Worm (Caenorhabditis elegans) whole organism, L4 larva: ENCODE measurements around the gene cutl-11.

ENCODE experiments used
- F10B5.3 ChIP-seq: sonication (generic microtip); optimal IDR thresholded peaks from 2 replicates; lab custom pipeline; 2016; ENCODE audit warnings: mild to moderate bottlenecking, missing genetic modification characterization, missing compliant biosample characterization
- R02D3.7 ChIP-seq: fragments of 150-350 bp; sonication (generic microtip); optimal IDR thresholded peaks from 3 replicates; lab custom pipeline; 2014; ENCODE audit warnings: missing biosample characterization, missing genetic modification characterization
- ZK337.2 ChIP-seq: fragments of 200-800 bp; sonication (Bioruptor generic); IDR thresholded peaks from 2 replicates; pipeline ENCODE4 v1.3.6; 2022; ENCODE audit warnings: missing genetic modification reagents, missing genetic modification characterization, missing compliant biosample characterization
- aha-1 ChIP-seq: fragments of 150-350 bp; peaks from one replicate; lab custom pipeline; 2014; ENCODE audit warnings: missing biosample characterization, missing genetic modification characterization
- aly-2 ChIP-seq: sonication (generic microtip); optimal IDR thresholded peaks from 2 replicates; lab custom pipeline; 2018; ENCODE audit warnings: missing biosample characterization, missing genetic modification characterization
- ama-1 ChIP-seq: fragments of 150-350 bp; optimal IDR thresholded peaks from 2 replicates; lab custom pipeline; 2014; ENCODE audit warnings: inconsistent platforms, mixed read lengths
- ceh-20 ChIP-seq: fragments of 200-800 bp; sonication (Bioruptor generic); IDR thresholded peaks from 2 replicates; pipeline ENCODE4 v1.3.6; 2022; ENCODE audit warnings: missing genetic modification reagents, missing genetic modification characterization, missing compliant biosample characterization
- ces-1 ChIP-seq: fragments of 150-350 bp; sonication (generic microtip); optimal IDR thresholded peaks from 4 replicates; lab custom pipeline; 2014; ENCODE audit warnings: missing biosample characterization, missing genetic modification reagents, missing genetic modification characterization
- cey-2 ChIP-seq: sonication (generic microtip); optimal IDR thresholded peaks from 3 replicates; lab custom pipeline; 2017; ENCODE audit warnings: missing genetic modification characterization, mild to moderate bottlenecking, missing compliant biosample characterization, antibody characterized with exemption, borderline replicate concordance; ENCODE audit not compliant: insufficient read depth
- ctbp-1 ChIP-seq: fragments of 200-800 bp; sonication (Bioruptor generic); IDR thresholded peaks from 2 replicates; pipeline ENCODE4 v1.3.6; 2022; ENCODE audit warnings: missing genetic modification reagents, missing genetic modification characterization, missing compliant biosample characterization
- daf-16 ChIP-seq, 3 experiments: sonication (generic microtip); optimal IDR thresholded peaks; 2 replicates each; lab custom pipeline; 2016 to 2017; ENCODE audit warnings: missing genetic modification characterization in 3 of 3, missing genetic modification reagents in 3 of 3, mild to moderate bottlenecking in 2 of 3, missing compliant biosample characterization in 2 of 3, missing biosample characterization in 1 of 3, moderate library complexity in 1 of 3
- daf-19 ChIP-seq: fragments of 200-800 bp; sonication (Bioruptor generic); conservative IDR thresholded peaks from 2 replicates; pipeline ENCODE4 v1.3.6; 2022; ENCODE audit warnings: missing genetic modification characterization, missing compliant biosample characterization
- daf-8 ChIP-seq: fragments of 200-800 bp; sonication (Bioruptor generic); IDR thresholded peaks from 2 replicates; pipeline ENCODE4 v1.3.6; 2022; ENCODE audit warnings: missing genetic modification characterization, missing compliant biosample characterization
- dpl-1 ChIP-seq: fragments of 150-350 bp; optimal IDR thresholded peaks from 2 replicates; lab custom pipeline; 2014; ENCODE audit warnings: missing biosample characterization, missing genetic modification reagents, missing genetic modification characterization
- fkh-10 ChIP-seq: fragments of 150-350 bp; optimal IDR thresholded peaks from 2 replicates; lab custom pipeline; 2014; ENCODE audit warnings: missing biosample characterization, missing genetic modification reagents, missing genetic modification characterization
- hif-1 ChIP-seq, 2 experiments: sonication (generic microtip); optimal IDR thresholded peaks; 2 replicates each; lab custom pipeline; 2016 to 2017; ENCODE audit warnings: missing compliant biosample characterization in 2 of 2, missing genetic modification characterization in 2 of 2, missing genetic modification reagents in 2 of 2, missing genotype in 2 of 2, mild to moderate bottlenecking in 1 of 2
- hmg-1.1 ChIP-seq: fragments of 200-800 bp; sonication (Bioruptor generic); IDR thresholded peaks from 2 replicates; pipeline ENCODE4 v1.3.6; 2022; ENCODE audit warnings: missing genetic modification reagents, missing genetic modification characterization, missing compliant biosample characterization
- jun-1 ChIP-seq: fragments of 150-350 bp; optimal IDR thresholded peaks from 2 replicates; lab custom pipeline; 2014; ENCODE audit warnings: missing biosample characterization, missing genetic modification reagents, missing genetic modification characterization
- lin-1 ChIP-seq: fragments of 200-800 bp; sonication (Bioruptor generic); IDR thresholded peaks from 2 replicates; pipeline ENCODE4 v1.3.6; 2022; ENCODE audit warnings: missing genetic modification reagents, missing genetic modification characterization, missing compliant biosample characterization
- lin-15B ChIP-seq: fragments of 150-350 bp; sonication (generic microtip); optimal IDR thresholded peaks from 3 replicates; lab custom pipeline; 2014; ENCODE audit warnings: missing biosample characterization, missing genetic modification characterization
- lsy-2 ChIP-seq, 2 experiments: fragments of 150-350 bp in 1 of 2; sonication (generic microtip) in 1 of 2; optimal IDR thresholded peaks; 2 replicates each; lab custom pipeline; 2014 to 2017; ENCODE audit warnings: missing biosample characterization in 2 of 2, missing genetic modification characterization in 2 of 2
- madf-5 ChIP-seq, 2 experiments: fragments of 200-800 bp; sonication (Bioruptor generic); IDR thresholded peaks; 2 replicates each; pipeline ENCODE4 v1.3.6; 2022; ENCODE audit warnings: missing compliant biosample characterization in 2 of 2, missing genetic modification characterization in 2 of 2
- mdt-29 ChIP-seq: fragments of 200-800 bp; sonication (Bioruptor generic); IDR thresholded peaks from 2 replicates; pipeline ENCODE4 v1.3.6; 2022; ENCODE audit warnings: missing genetic modification reagents, missing genetic modification characterization, missing compliant biosample characterization
- mes-2 ChIP-seq: sonication (generic microtip); optimal IDR thresholded peaks from 2 replicates; lab custom pipeline; 2016; ENCODE audit warnings: missing genotype, mild to moderate bottlenecking, missing genetic modification characterization, missing compliant biosample characterization; ENCODE audit not compliant: poor library complexity, severe bottlenecking
- nhr-11 ChIP-seq: fragments of 150-350 bp; optimal IDR thresholded peaks from 2 replicates; lab custom pipeline; 2014; ENCODE audit warnings: missing biosample characterization, missing genetic modification characterization
- nhr-111 ChIP-seq: fragments of 200-800 bp; sonication (Bioruptor generic); optimal IDR thresholded peaks from 2 replicates; lab custom pipeline; 2018; ENCODE audit warnings: mild to moderate bottlenecking, missing genetic modification characterization, missing compliant biosample characterization
- nhr-42 ChIP-seq: fragments of 200-800 bp; sonication (Bioruptor generic); IDR thresholded peaks from 2 replicates; pipeline ENCODE4 v1.3.6; 2022; ENCODE audit warnings: missing genetic modification characterization, missing compliant biosample characterization
- nhr-48 ChIP-seq: sonication (generic microtip); optimal IDR thresholded peaks from 2 replicates; lab custom pipeline; 2016; ENCODE audit warnings: mild to moderate bottlenecking, missing genetic modification characterization, missing compliant biosample characterization
- pha-4 ChIP-seq, 2 experiments: fragments of 150-350 bp in 1 of 2; fragments of 200-800 bp in 1 of 2; sonication (Bioruptor generic) in 1 of 2; IDR thresholded peaks in 1 of 2; optimal IDR thresholded peaks in 1 of 2; 2 replicates each; pipeline versions ENCODE4 v1.3.6 to Lab custom; 2014 to 2022; ENCODE audit warnings: missing genetic modification characterization in 2 of 2, missing genetic modification reagents in 2 of 2, missing biosample characterization in 1 of 2, missing compliant biosample characterization in 1 of 2
- php-3 ChIP-seq: fragments of 200-800 bp; sonication (Bioruptor generic); IDR thresholded peaks from 2 replicates; pipeline ENCODE4 v1.3.6; 2022; ENCODE audit warnings: missing genetic modification reagents, missing genetic modification characterization, missing compliant biosample characterization
- rbr-2 ChIP-seq: sonication (generic microtip); optimal IDR thresholded peaks from 2 replicates; lab custom pipeline; 2016; ENCODE audit warnings: missing genotype, missing genetic modification characterization, missing compliant biosample characterization
- sdz-12 ChIP-seq: fragments of 200-800 bp; sonication (Bioruptor generic); optimal IDR thresholded peaks from 2 replicates; lab custom pipeline; 2018; ENCODE audit warnings: mild to moderate bottlenecking, missing genetic modification characterization, missing compliant biosample characterization
- spr-3 ChIP-seq: fragments of 200-800 bp; sonication (Bioruptor generic); optimal IDR thresholded peaks from 2 replicates; lab custom pipeline; 2018; ENCODE audit warnings: mild to moderate bottlenecking, missing genetic modification characterization, missing compliant biosample characterization
- tag-97 ChIP-seq: fragments of 200-800 bp; sonication (Bioruptor generic); IDR thresholded peaks from 2 replicates; pipeline ENCODE4 v1.3.6; 2022; ENCODE audit warnings: missing genetic modification characterization, missing compliant biosample characterization
- unc-130 ChIP-seq: sonication (generic microtip); optimal IDR thresholded peaks from 2 replicates; lab custom pipeline; 2016; ENCODE audit warnings: missing genetic modification reagents, missing genetic modification characterization, missing compliant biosample characterization
- unc-39 ChIP-seq: sonication (generic microtip); optimal IDR thresholded peaks from 2 replicates; lab custom pipeline; 2017; ENCODE audit warnings: missing biosample characterization, missing genetic modification characterization
- unc-62 ChIP-seq, 3 experiments: fragments of 150-350 bp in 1 of 3; sonication (generic microtip); optimal IDR thresholded peaks in 2 of 3; peaks in 1 of 3; 1 replicate in 1 of 3; 2 replicates in 2 of 3; lab custom pipeline; 2014 to 2017; ENCODE audit warnings: missing biosample characterization in 3 of 3, missing genetic modification characterization in 3 of 3, missing genetic modification reagents in 3 of 3, missing genotype in 1 of 3
- zag-1 ChIP-seq: fragments of 150-350 bp; optimal IDR thresholded peaks from 2 replicates; lab custom pipeline; 2014; ENCODE audit warnings: missing biosample characterization, missing genetic modification characterization
- zip-2 ChIP-seq: fragments of 150-350 bp; optimal IDR thresholded peaks from 2 replicates; lab custom pipeline; 2014; ENCODE audit warnings: missing biosample characterization, missing genetic modification characterization

The cutl-11 gene

DNA sequence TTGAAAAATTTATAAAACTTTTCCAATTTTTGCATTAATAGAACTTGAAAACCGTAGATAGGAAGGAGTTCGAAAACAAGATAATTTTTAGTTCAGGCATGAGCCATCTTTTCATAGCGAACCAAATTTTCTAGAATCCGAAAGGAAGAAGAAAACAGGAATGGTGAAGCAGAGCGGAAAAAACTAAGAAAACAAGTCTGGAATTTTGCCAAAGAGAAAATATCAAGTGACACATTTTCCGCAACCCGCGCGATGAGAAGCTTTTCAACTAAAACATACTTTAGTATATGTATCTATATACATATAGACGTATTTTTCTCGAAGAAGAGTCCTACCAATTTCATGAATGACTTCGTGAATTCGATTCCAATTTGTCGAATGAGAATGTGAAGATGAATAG lies 9.1 kb downstream of the cutl-11 start:
- TF ChIP-seq daf-19 (GFP tag; lab: Robert Waterston, UW) (no peak), mes-2 (no peak), mdt-29 (GFP tag; lab: Robert Waterston, UW) (no peak), ZK337.2 (GFP tag; lab: Robert Waterston, UW) (no peak), rbr-2 (tag; lab: Kevin White, UChicago) (no peak), unc-130 (no peak), aha-1 (tag; lab: Kevin White, UChicago) (peak; percentile 64), ceh-20 (GFP tag; lab: Robert Waterston, UW) (no peak), aly-2 (no peak)
- TF ChIP-seq, all 104 proteins: peak for 1

ce11 chrX:11640463-11640995 lies 10.1 kb downstream of the cutl-11 start:
- 0 out of 2 replicates have a peak, but pooled peaks have one; percentile 37 for TF ChIP-seq ctbp-1 (GFP tag; lab: Robert Waterston, UW)
- no peak for TF ChIP-seq zag-1 (tag; lab: Kevin White, UChicago)
- no peak for TF ChIP-seq R02D3.7 (tag; lab: Kevin White, UChicago)
- TF ChIP-seq hmg-1.1 (GFP tag; lab: Robert Waterston, UW), result 0 out of 2 replicates have a peak, but pooled peaks have one; percentile 20
- no peak for TF ChIP-seq madf-5 (GFP tag; IDR thresholded peaks at IDR 0.05; lab: Robert Waterston, UW)
- peak in 1 of 2 experiments; percentile 18 for TF ChIP-seq lsy-2 (tag; optimal IDR thresholded peaks at IDR 0.05; lab: Kevin White, UChicago)
- TF ChIP-seq nhr-111, result no peak
- TF ChIP-seq fkh-10, result peak; percentile 95
- TF ChIP-seq dpl-1, result no peak
- no peak for TF ChIP-seq lin-1
- TF ChIP-seq nhr-48, result no peak

- TF ChIP-seq jun-1 (tag; lab: Kevin White, UChicago) (no peak), ama-1 (no peak), zip-2 (tag; lab: Kevin White, UChicago) (no peak)
- TF ChIP-seq, all 104 proteins: peak for 0
Measured at ce11 chrX:11638987-11639386, 11.7 kb downstream of the cutl-11 start.

ce11 chrX:11637721-11638120 lies 12.9 kb downstream of the cutl-11 start:
- TF ChIP-seq rbr-2 (tag; lab: Kevin White, UChicago), result no peak
- peak; percentile 21 for TF ChIP-seq aha-1 (tag; lab: Kevin White, UChicago)
- TF ChIP-seq pha-4 (GFP tag; IDR thresholded peaks at IDR 0.05; lab: Robert Waterston, UW), result no peak
- TF ChIP-seq pha-4 (tag; optimal IDR thresholded peaks at IDR 0.05; lab: Kevin White, UChicago), result no peak
- TF ChIP-seq tag-97 (GFP tag; lab: Robert Waterston, UW), result no peak
- TF ChIP-seq unc-62 (GFP tag; optimal IDR thresholded peaks at IDR 0.05 in 1 of 2; lab: Kevin White, UChicago), result peak in 1 of 2 experiments; percentile 53
- TF ChIP-seq unc-62 (tag; optimal IDR thresholded peaks at IDR 0.05; lab: Kevin White, UChicago), result no peak
- TF ChIP-seq lin-15B (tag; lab: Kevin White, UChicago), result no peak
- TF ChIP-seq nhr-42 (GFP tag; lab: Robert Waterston, UW), result 0 out of 2 replicates have a peak, but pooled peaks have one; percentile 18

- TF ChIP-seq F10B5.3 (tag; lab: Kevin White, UChicago) (no peak), ces-1 (GFP tag; lab: Kevin White, UChicago) (peak; percentile 62), sdz-12 (no peak), daf-16 (GFP tag; optimal IDR thresholded peaks at IDR 0.05; lab: Kevin White, UChicago) (no peak), daf-16 (tag; optimal IDR thresholded peaks at IDR 0.05; lab: Kevin White, UChicago) (no peak), jun-1 (tag; lab: Kevin White, UChicago) (no peak), spr-3 (no peak), cey-2 (tag; lab: Kevin White, UChicago) (no peak), tag-97 (GFP tag; lab: Robert Waterston, UW) (no peak), fkh-10 (peak; percentile 14), hmg-1.1 (GFP tag; lab: Robert Waterston, UW) (no peak), daf-8 (GFP tag; lab: Robert Waterston, UW) (no peak), php-3 (GFP tag; lab: Robert Waterston, UW) (no peak), nhr-11 (tag; lab: Kevin White, UChicago) (no peak), unc-39 (tag; lab: Kevin White, UChicago) (no peak), R02D3.7 (tag; lab: Kevin White, UChicago) (no peak), hif-1 (tag; optimal IDR thresholded peaks at IDR 0.05; lab: Kevin White, UChicago) (no peak)
Measured at ce11 chrX:11633278-11633677, 17.4 kb downstream of the cutl-11 start.
